Fruit fly (Drosophila melanogaster): ENCODE results near the gene Orc5.

Orc5 gene

dm6 chr2L:13829540-13829939 is at the start of gene Orc5, which contains the start of gene Arpc1:
TSS of gene Orc5 (plus strand) at chr2L:13829837.
TSS of gene Arpc1 (minus strand) at chr2L:13829741.
- TF ChIP-seq pad (GFP tag; optimal IDR thresholded peaks at IDR 0.05) (no peak), Hr96 (GFP tag; optimal IDR thresholded peaks at IDR 0.05) (no peak), CG1620 (GFP tag; optimal IDR thresholded peaks at IDR 0.05) (peak; percentile 30), cnc (optimal IDR thresholded peaks at IDR 0.05) (no peak), bab1 (GFP tag; optimal IDR thresholded peaks at IDR 0.05) (peak; percentile 72), Mnt (GFP tag; optimal IDR thresholded peaks at IDR 0.05) (no peak), CG7045 (GFP tag; optimal IDR thresholded peaks at IDR 0.05) (no peak), Crg-1 (GFP tag; optimal IDR thresholded peaks at IDR 0.05) (peak; percentile 6), CG11617 (GFP tag; optimal IDR thresholded peaks at IDR 0.05) (no peak), kay (GFP tag; ENCODE audit: borderline replicate concordance) (no peak), CG5204 (GFP tag; optimal IDR thresholded peaks at IDR 0.05) (no peak), CG12768 (GFP tag; optimal IDR thresholded peaks at IDR 0.05) (no peak), CG33017 (tag; optimal IDR thresholded peaks at IDR 0.05) (no peak), CG7101 (tag; optimal IDR thresholded peaks at IDR 0.05) (peak; percentile 6), tj (GFP tag; optimal IDR thresholded peaks at IDR 0.05) (no peak), Clk (GFP tag; optimal IDR thresholded peaks at IDR 0.05) (no peak), CG14711 (tag; optimal IDR thresholded peaks at IDR 0.05) (peak; percentile 14), ovo (GFP tag; optimal IDR thresholded peaks at IDR 0.05) (no peak), cic (GFP tag; optimal IDR thresholded peaks at IDR 0.05) (no peak), toe (GFP tag; optimal IDR thresholded peaks at IDR 0.05) (no peak)

- TF ChIP-seq CG7045 (GFP tag; optimal IDR thresholded peaks at IDR 0.05), result peak; percentile 84
- no peak for TF ChIP-seq kay (GFP tag; ENCODE audit: borderline replicate concordance)
- peak; percentile 70 for TF ChIP-seq Clk (GFP tag; optimal IDR thresholded peaks at IDR 0.05)
- peak; percentile 71 for TF ChIP-seq CG12768 (GFP tag; optimal IDR thresholded peaks at IDR 0.05)
- TF ChIP-seq CG1620 (GFP tag; optimal IDR thresholded peaks at IDR 0.05), result peak; percentile 27
- no peak for TF ChIP-seq Hr96 (GFP tag; optimal IDR thresholded peaks at IDR 0.05)
- peak; percentile 86 for TF ChIP-seq CG33017 (tag; optimal IDR thresholded peaks at IDR 0.05)
- TF ChIP-seq cnc (optimal IDR thresholded peaks at IDR 0.05), result no peak
- no peak for TF ChIP-seq CG5204 (GFP tag; optimal IDR thresholded peaks at IDR 0.05)
- TF ChIP-seq tj (GFP tag; optimal IDR thresholded peaks at IDR 0.05), result peak; percentile 29
- peak; percentile 80 for TF ChIP-seq CG14711 (tag; optimal IDR thresholded peaks at IDR 0.05)
- TF ChIP-seq pad (GFP tag; optimal IDR thresholded peaks at IDR 0.05), result peak; percentile 72
- peak; percentile 84 for TF ChIP-seq CG7101 (tag; optimal IDR thresholded peaks at IDR 0.05)
- TF ChIP-seq CG11617 (GFP tag; optimal IDR thresholded peaks at IDR 0.05), result peak; percentile 92
- TF ChIP-seq cic (GFP tag; optimal IDR thresholded peaks at IDR 0.05), result no peak
- peak; percentile 65 for TF ChIP-seq bab1 (GFP tag; optimal IDR thresholded peaks at IDR 0.05)
Measured at dm6 chr2L:13780109-13780947, 49.3 kb upstream of the Orc5 start, which contains the start of the genes CG9008 and p38b. TSS of gene CG9008 (minus strand) at chr2L:13780165. TSS of gene p38b (plus strand) at chr2L:13780689.

dm6 chr2L:13783264-13784154 is 46.1 kb upstream of the Orc5 start, which contains the start of gene Eato:
TSS of gene Eato (plus strand) at chr2L:13784084.
- TF ChIP-seq CG11617 (GFP tag; optimal IDR thresholded peaks at IDR 0.05), result peak; percentile 48
- peak; percentile 20 for TF ChIP-seq bab1 (GFP tag; optimal IDR thresholded peaks at IDR 0.05)
- peak; percentile 27 for TF ChIP-seq CG7101 (tag; optimal IDR thresholded peaks at IDR 0.05)
- TF ChIP-seq Crg-1 (GFP tag; optimal IDR thresholded peaks at IDR 0.05), result no peak
- no peak for TF ChIP-seq CG14711 (tag; optimal IDR thresholded peaks at IDR 0.05)
- TF ChIP-seq CG5204 (GFP tag; optimal IDR thresholded peaks at IDR 0.05), result no peak
- no peak for TF ChIP-seq Hr96 (GFP tag; optimal IDR thresholded peaks at IDR 0.05)
- TF ChIP-seq pad (GFP tag; optimal IDR thresholded peaks at IDR 0.05), result peak; percentile 2
- no peak for TF ChIP-seq CG1620 (GFP tag; optimal IDR thresholded peaks at IDR 0.05)
- TF ChIP-seq tj (GFP tag; optimal IDR thresholded peaks at IDR 0.05), result no peak
- no peak for TF ChIP-seq Mnt (GFP tag; optimal IDR thresholded peaks at IDR 0.05)
- TF ChIP-seq toe (GFP tag; optimal IDR thresholded peaks at IDR 0.05), result no peak

- TF ChIP-seq CG7101 (tag; optimal IDR thresholded peaks at IDR 0.05) (no peak), cic (GFP tag; optimal IDR thresholded peaks at IDR 0.05) (peak; percentile 59)
Measured at dm6 chr2L:13784155-13784681, 45.4 kb upstream of the Orc5 start, which contains the start of gene CG16890. TSS of gene CG16890 (minus strand) at chr2L:13784338.

dm6 chr2L:13790715-13791114 is 38.9 kb upstream of the Orc5 start, which contains the start of gene CG16863:
TSS of gene CG16863 (plus strand) at chr2L:13790959.
- no peak for TF ChIP-seq tj (GFP tag; optimal IDR thresholded peaks at IDR 0.05)
- TF ChIP-seq Clk (GFP tag; optimal IDR thresholded peaks at IDR 0.05), result no peak
- TF ChIP-seq kay (GFP tag; ENCODE audit: borderline replicate concordance), result no peak
- no peak for TF ChIP-seq CG7101 (tag; optimal IDR thresholded peaks at IDR 0.05)
- no peak for TF ChIP-seq CG14711 (tag; optimal IDR thresholded peaks at IDR 0.05)
- TF ChIP-seq bab1 (GFP tag; optimal IDR thresholded peaks at IDR 0.05), result no peak
- no peak for TF ChIP-seq ovo (GFP tag; optimal IDR thresholded peaks at IDR 0.05)
- TF ChIP-seq CG1620 (GFP tag; optimal IDR thresholded peaks at IDR 0.05), result no peak

Data from whole organism, adult.